Fruit fly (Drosophila melanogaster): ENCODE data around the gene CG13895.

CG13895 gene

DNA sequence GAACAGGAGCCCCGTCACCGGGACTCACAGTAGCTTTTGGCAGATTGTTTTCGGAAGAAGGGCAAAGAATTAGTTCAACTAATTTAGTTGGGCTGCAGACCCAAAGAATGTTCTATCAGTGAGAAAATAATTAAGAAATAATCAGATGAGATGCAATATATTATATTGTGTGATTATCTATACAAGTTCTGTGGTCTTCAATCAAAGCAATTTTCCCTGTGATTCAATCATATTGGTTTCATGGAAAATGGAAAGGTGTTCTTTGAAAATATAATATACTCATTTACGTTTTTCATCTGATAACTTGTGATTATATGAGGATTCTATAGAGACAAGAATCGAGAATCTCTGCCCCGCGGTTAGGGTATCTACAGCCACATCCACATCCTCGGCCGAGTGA is 20.6 kb upstream of the CG13895 start (continued):
- TF ChIP-seq CG6276 (GFP tag; optimal IDR thresholded peaks at IDR 0.05) (no peak), CG4318 (GFP tag; optimal IDR thresholded peaks at IDR 0.05) (no peak), lz (GFP tag; optimal IDR thresholded peaks at IDR 0.05) (peak; percentile 37), Sox15 (GFP tag; optimal IDR thresholded peaks at IDR 0.05) (no peak), Met (GFP tag; optimal IDR thresholded peaks at IDR 0.05) (peak; percentile 60), Sox102F (GFP tag; optimal IDR thresholded peaks at IDR 0.05) (peak; percentile 9), Blimp-1 (GFP tag; optimal IDR thresholded peaks at IDR 0.05) (peak; percentile 2), dsx (GFP tag; optimal IDR thresholded peaks at IDR 0.05; ENCODE audit: poor library complexity, severe bottlenecking) (no peak), CG9139 (GFP tag; optimal IDR thresholded peaks at IDR 0.05) (no peak), Ets21C (GFP tag; optimal IDR thresholded peaks at IDR 0.05) (peak; percentile 30), acj6 (GFP tag; optimal IDR thresholded peaks at IDR 0.05) (no peak), cyc (GFP tag; optimal IDR thresholded peaks at IDR 0.05) (peak; percentile 15), CG11902 (GFP tag; optimal IDR thresholded peaks at IDR 0.05) (no peak), topi (GFP tag; optimal IDR thresholded peaks at IDR 0.05) (peak; percentile 48), CG10631 (GFP tag; optimal IDR thresholded peaks at IDR 0.05) (no peak), Hr4 (GFP tag; optimal IDR thresholded peaks at IDR 0.05) (no peak), CG11294 (GFP tag; IDR thresholded peaks at IDR 0.05) (no peak), fkh (GFP tag; optimal IDR thresholded peaks at IDR 0.05) (no peak), CG6854 (GFP tag; optimal IDR thresholded peaks at IDR 0.05) (no peak)

DNA sequence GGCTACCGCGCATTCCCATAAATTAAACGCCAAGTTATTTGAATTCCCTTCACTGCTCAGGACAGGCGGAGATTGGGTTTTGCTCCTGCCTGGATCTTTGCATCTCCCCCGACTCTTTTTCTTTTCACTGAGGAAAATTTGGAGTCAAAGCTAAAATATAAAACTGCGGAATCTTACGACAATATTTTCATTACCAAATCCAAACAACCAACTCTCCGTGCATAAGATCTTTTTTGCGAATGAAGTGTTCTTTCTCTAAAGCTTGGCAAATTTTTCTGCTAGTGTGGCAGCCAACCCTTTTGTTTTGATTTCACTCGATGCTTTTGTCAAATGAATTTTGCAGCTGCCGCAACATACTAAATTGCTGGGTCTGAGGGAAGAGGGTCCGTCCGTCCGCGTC is 19.9 kb upstream of the CG13895 start:
- TF ChIP-seq vri (GFP tag; optimal IDR thresholded peaks at IDR 0.05) (peak; percentile 92), CG16779 (tag; optimal IDR thresholded peaks at IDR 0.05) (no peak), achi (GFP tag; optimal IDR thresholded peaks at IDR 0.05) (peak; percentile 62), Eip93F (GFP tag; optimal IDR thresholded peaks at IDR 0.05) (peak; percentile 83), spab (GFP tag; optimal IDR thresholded peaks at IDR 0.05) (peak; percentile 20), Sox15 (GFP tag; optimal IDR thresholded peaks at IDR 0.05) (peak; percentile 42), CG3032 (tag; optimal IDR thresholded peaks at IDR 0.05) (peak; percentile 39), CG32006 (GFP tag; optimal IDR thresholded peaks at IDR 0.05) (no peak), dsx (GFP tag; optimal IDR thresholded peaks at IDR 0.05; ENCODE audit: poor library complexity, severe bottlenecking) (peak; percentile 30), ss (GFP tag; optimal IDR thresholded peaks at IDR 0.05) (no peak), CG8319 (GFP tag; optimal IDR thresholded peaks at IDR 0.05) (peak; percentile 29), CG6276 (GFP tag; optimal IDR thresholded peaks at IDR 0.05) (no peak), lz (GFP tag; optimal IDR thresholded peaks at IDR 0.05) (peak; percentile 91), Ets96B (tag; optimal IDR thresholded peaks at IDR 0.05) (peak; percentile 26), OdsH (GFP tag; optimal IDR thresholded peaks at IDR 0.05) (peak; percentile 57), CG31627 (GFP tag; optimal IDR thresholded peaks at IDR 0.05) (peak; percentile 89), Hr38 (GFP tag; optimal IDR thresholded peaks at IDR 0.05) (no peak), esn (GFP tag; optimal IDR thresholded peaks at IDR 0.05) (peak; percentile 90), svp (GFP tag) (peak; percentile 94), cyc (GFP tag; optimal IDR thresholded peaks at IDR 0.05) (peak; percentile 91), Hr39 (GFP tag; optimal IDR thresholded peaks at IDR 0.05) (peak; percentile 91), Blimp-1 (GFP tag; optimal IDR thresholded peaks at IDR 0.05) (peak; percentile 54), Eip75B (GFP tag; optimal IDR thresholded peaks at IDR 0.05) (peak; percentile 68), fkh (GFP tag; optimal IDR thresholded peaks at IDR 0.05) (no peak), CG6854 (GFP tag; optimal IDR thresholded peaks at IDR 0.05) (peak; percentile 76), Met (GFP tag; optimal IDR thresholded peaks at IDR 0.05) (peak; percentile 92), CG15336 (GFP tag; IDR thresholded peaks at IDR 0.05) (no peak), dac (GFP tag; optimal IDR thresholded peaks at IDR 0.05) (no peak), Ets21C (GFP tag; optimal IDR thresholded peaks at IDR 0.05) (peak; percentile 84), CG6163 (GFP tag; IDR thresholded peaks at IDR 0.05) (peak; percentile 66; the same call in 2 of the 3 replicates), Eip78C (GFP tag) (peak; percentile 82), CG10631 (GFP tag; optimal IDR thresholded peaks at IDR 0.05) (peak; percentile 51), Smox (GFP tag; optimal IDR thresholded peaks at IDR 0.05) (peak; percentile 86), fd85E (GFP tag; optimal IDR thresholded peaks at IDR 0.05) (no peak), CG11902 (GFP tag; optimal IDR thresholded peaks at IDR 0.05) (peak; percentile 43), topi (GFP tag; optimal IDR thresholded peaks at IDR 0.05) (peak; percentile 89), CG8119 (GFP tag; IDR thresholded peaks at IDR 0.05) (no peak), CG6808 (GFP tag; optimal IDR thresholded peaks at IDR 0.05) (no peak), CG6792 (GFP tag; optimal IDR thresholded peaks at IDR 0.05) (peak; percentile 78), CG7368 (GFP tag; optimal IDR thresholded peaks at IDR 0.05) (peak; percentile 53), CG4318 (GFP tag; optimal IDR thresholded peaks at IDR 0.05) (no peak), CG34406 (GFP tag; optimal IDR thresholded peaks at IDR 0.05) (peak; percentile 64), CG11294 (GFP tag; IDR thresholded peaks at IDR 0.05) (no peak), Sox102F (GFP tag; optimal IDR thresholded peaks at IDR 0.05) (peak; percentile 90)
